Fruit fly (Drosophila melanogaster): Measurements from ENCODE around the gene CG15042.

Gene CG15042

DNA sequence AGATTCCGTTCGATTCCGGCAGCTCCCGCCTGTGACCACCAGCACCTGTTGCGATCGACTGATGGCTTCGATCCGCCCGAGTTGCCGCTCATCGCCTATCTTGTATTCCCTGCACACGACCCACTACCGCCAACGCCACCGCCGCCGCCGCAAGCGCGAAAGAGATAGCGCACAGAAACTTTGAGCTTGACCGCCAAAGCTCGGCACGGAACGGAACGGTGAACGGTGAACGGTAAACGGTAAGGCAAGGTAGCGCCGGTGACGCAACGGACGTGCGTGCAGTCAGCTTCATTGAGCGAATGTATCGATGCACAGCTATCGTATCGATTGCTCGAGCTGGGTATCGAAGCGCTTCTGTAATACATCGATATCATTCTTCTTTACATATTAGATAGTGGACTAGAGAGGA, 15.8 kb downstream of the CG15042 start, which contains the start of gene Ggt-1 (continued):
- TF ChIP-seq CG12659 (GFP tag; optimal IDR thresholded peaks at IDR 0.05) (peak; percentile 40), CG2712 (tag; optimal IDR thresholded peaks at IDR 0.05) (peak; percentile 20), gro (GFP tag; optimal IDR thresholded peaks at IDR 0.05) (no peak), CG6683 (GFP tag; optimal IDR thresholded peaks at IDR 0.05) (no peak), sug (tag; optimal IDR thresholded peaks at IDR 0.05) (peak; percentile 46), CG12071 (GFP tag; optimal IDR thresholded peaks at IDR 0.05) (no peak), BtbVII (GFP tag; optimal IDR thresholded peaks at IDR 0.05) (no peak), p53 (GFP tag; optimal IDR thresholded peaks at IDR 0.05) (no peak), CG11398 (GFP tag; optimal IDR thresholded peaks at IDR 0.05) (no peak), CG11456 (GFP tag; IDR thresholded peaks at IDR 0.05) (no peak), sob (GFP tag; IDR thresholded peaks at IDR 0.05) (peak; percentile 49; the same call in 1 of the 2 replicates), CG16863 (GFP tag; optimal IDR thresholded peaks at IDR 0.05) (no peak), dpn (GFP tag; optimal IDR thresholded peaks at IDR 0.05) (no peak), slbo (GFP tag; IDR thresholded peaks at IDR 0.05) (no peak), CG33213 (GFP tag; optimal IDR thresholded peaks at IDR 0.05) (no peak), slou (GFP tag; optimal IDR thresholded peaks at IDR 0.05) (no peak), trem (tag; optimal IDR thresholded peaks at IDR 0.05) (no peak), CG14667 (GFP tag; IDR thresholded peaks at IDR 0.05) (no peak), CG17612 (GFP tag; IDR thresholded peaks at IDR 0.05) (no peak), CG2678 (tag; optimal IDR thresholded peaks at IDR 0.05) (no peak), croc (GFP tag; conservative IDR thresholded peaks at IDR 0.05) (no peak), kah (GFP tag; optimal IDR thresholded peaks at IDR 0.05) (no peak), phol (tag; optimal IDR thresholded peaks at IDR 0.05) (no peak), mld (GFP tag; IDR thresholded peaks at IDR 0.05; ENCODE audit: partially characterized antibody) (peak; percentile 91), CG7372 (GFP tag; IDR thresholded peaks at IDR 0.05) (no peak), CG7357 (GFP tag; IDR thresholded peaks at IDR 0.05) (no peak), grn (GFP tag; optimal IDR thresholded peaks at IDR 0.05) (no peak), wdn (GFP tag; IDR thresholded peaks at IDR 0.05) (no peak), CG7786 (GFP tag; optimal IDR thresholded peaks at IDR 0.05) (no peak), Neu2 (GFP tag; optimal IDR thresholded peaks at IDR 0.05; ENCODE audit: borderline replicate concordance) (no peak), Vsx1 (GFP tag; optimal IDR thresholded peaks at IDR 0.05) (no peak), Drgx (GFP tag; IDR thresholded peaks at IDR 0.05) (no peak), CG3407 (GFP tag; optimal IDR thresholded peaks at IDR 0.05) (no peak), az2 (GFP tag; optimal IDR thresholded peaks at IDR 0.05) (no peak), ems (GFP tag; optimal IDR thresholded peaks at IDR 0.05) (no peak), CG2889 (GFP tag; IDR thresholded peaks at IDR 0.05) (no peak), dysf (GFP tag; IDR thresholded peaks at IDR 0.05) (no peak), Ets65A (GFP tag) (no peak), fd96Cb (tag; optimal IDR thresholded peaks at IDR 0.05) (no peak), CHES-1-like (GFP tag; optimal IDR thresholded peaks at IDR 0.05) (no peak), NC2β (GFP tag; optimal IDR thresholded peaks at IDR 0.05) (no peak), CG17912 (GFP tag; optimal IDR thresholded peaks at IDR 0.05) (no peak), Hmr (GFP tag; optimal IDR thresholded peaks at IDR 0.05) (peak; percentile 44), Sin3A (optimal IDR thresholded peaks at IDR 0.05) (no peak), CTCF (GFP tag; optimal IDR thresholded peaks at IDR 0.05) (peak; percentile 47), bab2 (GFP tag; optimal IDR thresholded peaks at IDR 0.05) (no peak), CG14050 (GFP tag; IDR thresholded peaks at IDR 0.05) (no peak), cad (GFP tag; optimal IDR thresholded peaks at IDR 0.05) (no peak), CG34422 (GFP tag; IDR thresholded peaks at IDR 0.05) (0 out of 3 replicates have a peak, but pooled peaks have one; percentile 17), CG15269 (tag; optimal IDR thresholded peaks at IDR 0.05) (no peak), tin (GFP tag; optimal IDR thresholded peaks at IDR 0.05) (no peak), CG17186 (GFP tag; optimal IDR thresholded peaks at IDR 0.05) (peak; percentile 87), kni (GFP tag; optimal IDR thresholded peaks at IDR 0.05) (no peak), CG1647 (GFP tag; optimal IDR thresholded peaks at IDR 0.05) (no peak)
